Fruit fly (Drosophila melanogaster) Kc167 (cell line): Measurements from ENCODE around the gene Rpn1.

Source experiments
- h ChIP-seq: fragments of >200 bp; optimal IDR thresholded peaks from 3 replicates; lab custom pipeline; 2018; ENCODE audit warnings: missing external identifiers

The Rpn1 gene

DNA sequence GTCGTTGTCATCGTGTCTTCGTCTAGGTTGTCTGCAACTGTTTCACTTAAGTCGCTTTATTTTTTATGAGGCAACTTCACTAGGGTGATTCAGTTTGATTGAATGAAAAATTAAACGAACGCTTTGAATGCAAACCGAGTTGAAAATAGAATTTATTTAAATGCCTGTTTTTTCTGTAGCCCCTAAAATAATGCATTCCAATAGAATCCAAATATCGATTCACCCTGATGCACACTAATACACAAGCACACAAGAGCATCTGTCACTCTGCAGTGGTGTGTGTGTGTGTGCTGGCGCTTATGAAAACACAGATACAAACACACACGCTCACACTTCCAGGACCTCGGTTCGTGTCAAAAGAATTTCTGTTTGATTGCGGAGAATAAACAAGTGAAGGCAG is 47.0 kb downstream of the Rpn1 start:
- TF ChIP-seq h = no peak
